Worm (Caenorhabditis elegans) whole organism, young adult: ENCODE measurements around the gene T12B5.14.

ENCODE experiments used
- B0336.3 ChIP-seq: fragments of 200-800 bp; sonication (Bioruptor generic); IDR thresholded peaks from 2 replicates; pipeline ENCODE4 v1.3.6; 2022; ENCODE audit warnings: missing genetic modification characterization, missing compliant biosample characterization
- C17E4.6 ChIP-seq: fragments of 200-800 bp; sonication (Bioruptor generic); IDR thresholded peaks from 2 replicates; pipeline ENCODE4 v1.3.6; 2022; ENCODE audit warnings: missing genetic modification reagents, missing genetic modification characterization, missing compliant biosample characterization
- F10E7.11 ChIP-seq: sonication (generic microtip); optimal IDR thresholded peaks from 2 replicates; lab custom pipeline; 2017; ENCODE audit warnings: mild to moderate bottlenecking, missing genetic modification characterization, moderate library complexity, missing compliant biosample characterization
- F39B2.1 ChIP-seq: fragments of 200-800 bp; sonication (Bioruptor generic); IDR thresholded peaks from 2 replicates; pipeline ENCODE4 v1.3.6; 2022; ENCODE audit warnings: missing genetic modification reagents, missing genetic modification characterization, missing compliant biosample characterization
- F52B5.7 ChIP-seq: sonication (generic microtip); optimal IDR thresholded peaks from 2 replicates; lab custom pipeline; 2016; ENCODE audit warnings: mild to moderate bottlenecking, missing genetic modification characterization, missing compliant biosample characterization
- T07F8.4 ChIP-seq: sonication (generic microtip); optimal IDR thresholded peaks from 2 replicates; lab custom pipeline; 2016; ENCODE audit warnings: mild to moderate bottlenecking, missing genetic modification characterization, moderate library complexity, missing compliant biosample characterization
- ama-1 ChIP-seq, 3 experiments: fragments of 150-350 bp in 1 of 3; sonication (generic microtip) in 2 of 3; optimal IDR thresholded peaks; 2 replicates each; lab custom pipeline; 2014 to 2018; ENCODE audit warnings: missing biosample characterization in 2 of 3, missing genetic modification characterization in 2 of 3, missing genetic modification reagents in 2 of 3
- atf-7 ChIP-seq: sonication (generic microtip); optimal IDR thresholded peaks from 2 replicates; lab custom pipeline; 2017; ENCODE audit warnings: mild to moderate bottlenecking, missing genetic modification characterization, missing compliant biosample characterization
- cebp-2 ChIP-seq: fragments of 200-800 bp; sonication (Bioruptor generic); IDR thresholded peaks from 2 replicates; pipeline ENCODE4 v1.3.6; 2022; ENCODE audit warnings: missing genetic modification characterization, missing compliant biosample characterization
- ceh-40 ChIP-seq: fragments of 200-800 bp; sonication (Bioruptor generic); IDR thresholded peaks from 2 replicates; pipeline ENCODE4 v1.3.6; 2022; ENCODE audit warnings: missing genetic modification characterization, missing compliant biosample characterization
- ceh-58 ChIP-seq: fragments of 200-800 bp; sonication (Bioruptor generic); IDR thresholded peaks from 2 replicates; pipeline ENCODE4 v1.3.6; 2022; ENCODE audit warnings: missing genetic modification characterization, missing compliant biosample characterization
- ceh-91 ChIP-seq: fragments of 200-800 bp; sonication (Bioruptor generic); IDR thresholded peaks from 2 replicates; pipeline ENCODE4 v1.3.6; 2022; ENCODE audit warnings: missing genetic modification reagents, missing genetic modification characterization, missing compliant biosample characterization
- egrh-3 ChIP-seq: fragments of 200-800 bp; sonication (Bioruptor generic); IDR thresholded peaks from 2 replicates; pipeline ENCODE4 v1.3.6; 2022; ENCODE audit warnings: missing genetic modification reagents, missing genetic modification characterization, missing compliant biosample characterization
- hlh-12 ChIP-seq: sonication (generic microtip); optimal IDR thresholded peaks from 2 replicates; lab custom pipeline; 2016; ENCODE audit warnings: missing genetic modification characterization, missing compliant biosample characterization
- hmg-1.2 ChIP-seq: fragments of 200-800 bp; sonication (Bioruptor generic); IDR thresholded peaks from 2 replicates; pipeline ENCODE4 v1.3.6; 2022; ENCODE audit warnings: missing genetic modification reagents, missing genetic modification characterization, missing compliant biosample characterization
- hmg-20 ChIP-seq: fragments of 200-800 bp; sonication (Bioruptor generic); IDR thresholded peaks from 2 replicates; pipeline ENCODE4 v1.3.6; 2022; ENCODE audit warnings: missing genetic modification reagents, missing genetic modification characterization, missing compliant biosample characterization
- let-526 ChIP-seq: fragments of 200-800 bp; sonication (Bioruptor generic); IDR thresholded peaks from 2 replicates; pipeline ENCODE4 v1.3.6; 2022; ENCODE audit warnings: missing genetic modification reagents, missing genetic modification characterization, missing compliant biosample characterization
- lin-26 ChIP-seq: fragments of 200-800 bp; sonication (Bioruptor generic); IDR thresholded peaks from 2 replicates; pipeline ENCODE4 v1.3.6; 2022; ENCODE audit warnings: missing genetic modification reagents, missing genetic modification characterization, missing compliant biosample characterization
- lin-40 ChIP-seq: sonication (generic microtip); optimal IDR thresholded peaks from 2 replicates; lab custom pipeline; 2016; ENCODE audit warnings: missing genetic modification characterization, mild to moderate bottlenecking, missing compliant biosample characterization, missing genotype, missing genetic modification reagents
- lir-1 ChIP-seq: fragments of 200-800 bp; sonication (Bioruptor generic); conservative IDR thresholded peaks from 2 replicates; pipeline ENCODE4 v1.3.6; 2022; ENCODE audit warnings: missing genetic modification reagents, missing genetic modification characterization, missing compliant biosample characterization
- madf-10 ChIP-seq: sonication (generic microtip); optimal IDR thresholded peaks from 2 replicates; lab custom pipeline; 2016; ENCODE audit warnings: mild to moderate bottlenecking, missing genetic modification characterization, missing compliant biosample characterization
- madf-3 ChIP-seq: fragments of 200-800 bp; sonication (Bioruptor generic); IDR thresholded peaks from 2 replicates; pipeline ENCODE4 v1.3.6; 2022; ENCODE audit warnings: missing genetic modification reagents, missing genetic modification characterization, missing compliant biosample characterization
- madf-6 ChIP-seq: fragments of 200-800 bp; sonication (Bioruptor generic); IDR thresholded peaks from 2 replicates; pipeline ENCODE4 v1.3.6; 2022; ENCODE audit warnings: missing genetic modification reagents, missing genetic modification characterization, missing compliant biosample characterization
- madf-8 ChIP-seq: fragments of 200-800 bp; sonication (Bioruptor generic); conservative IDR thresholded peaks from 2 replicates; pipeline ENCODE4 v1.3.6; 2022; ENCODE audit warnings: missing genetic modification reagents, missing genetic modification characterization, missing compliant biosample characterization
- nfya-1 ChIP-seq: sonication (generic microtip); optimal IDR thresholded peaks from 2 replicates; lab custom pipeline; 2017; ENCODE audit warnings: antibody characterized with exemption, missing compliant biosample characterization, missing genetic modification characterization, borderline replicate concordance; ENCODE audit not compliant: insufficient read depth
- nfyb-1 ChIP-seq: fragments of 200-800 bp; sonication (Bioruptor generic); IDR thresholded peaks from 2 replicates; pipeline ENCODE4 v1.3.6; 2022; ENCODE audit warnings: missing genetic modification reagents, missing genetic modification characterization, missing compliant biosample characterization
- nhr-27 ChIP-seq: fragments of 200-800 bp; sonication (Bioruptor generic); optimal IDR thresholded peaks from 2 replicates; lab custom pipeline; 2018; ENCODE audit warnings: mild to moderate bottlenecking, missing genetic modification characterization, moderate library complexity, missing compliant biosample characterization
- nhr-80 ChIP-seq: sonication (generic microtip); optimal IDR thresholded peaks from 2 replicates; lab custom pipeline; 2016; ENCODE audit warnings: missing genetic modification characterization, missing compliant biosample characterization
- pbrm-1 ChIP-seq: fragments of 200-800 bp; sonication (Bioruptor generic); IDR thresholded peaks from 2 replicates; pipeline ENCODE4 v1.3.6; 2022; ENCODE audit warnings: missing genetic modification reagents, missing genetic modification characterization, missing compliant biosample characterization
- rec-8 ChIP-seq, 2 experiments: sonication (generic microtip); optimal IDR thresholded peaks; 2 replicates each; lab custom pipeline; 2016; ENCODE audit warnings: mild to moderate bottlenecking in 2 of 2, missing genetic modification characterization in 2 of 2, missing genetic modification reagents in 2 of 2, missing genotype in 2 of 2, missing biosample characterization in 1 of 2, missing compliant biosample characterization in 1 of 2, moderate library complexity in 1 of 2
- repo-1 ChIP-seq: sonication (generic microtip); optimal IDR thresholded peaks from 2 replicates; lab custom pipeline; 2017; ENCODE audit warnings: mild to moderate bottlenecking, missing genetic modification characterization, missing compliant biosample characterization
- sea-2 ChIP-seq: fragments of 200-800 bp; sonication (Bioruptor generic); IDR thresholded peaks from 2 replicates; pipeline ENCODE4 v1.3.6; 2022; ENCODE audit warnings: missing genetic modification characterization, missing compliant biosample characterization
- snpc-1.1 ChIP-seq: sonication (generic microtip); optimal IDR thresholded peaks from 2 replicates; lab custom pipeline; 2017; ENCODE audit warnings: missing genetic modification characterization, mild to moderate bottlenecking, missing compliant biosample characterization, antibody characterized with exemption, moderate library complexity, missing genotype, missing genetic modification reagents; ENCODE audit not compliant: insufficient read depth
- snpc-3.4 ChIP-seq: sonication (generic microtip); optimal IDR thresholded peaks from 2 replicates; lab custom pipeline; 2017; ENCODE audit warnings: missing genetic modification characterization, mild to moderate bottlenecking, missing compliant biosample characterization, antibody characterized with exemption, moderate library complexity, missing genotype, missing genetic modification reagents
- snpc-4 ChIP-seq, 5 experiments: fragments of 150-350 bp in 1 of 5; sonication (generic microtip) in 4 of 5; optimal IDR thresholded peaks; 2 replicates each; lab custom pipeline; 2014 to 2018; ENCODE audit warnings: missing genetic modification characterization in 5 of 5, missing biosample characterization in 3 of 5, antibody characterized with exemption in 2 of 5, mild to moderate bottlenecking in 2 of 5, missing compliant biosample characterization in 2 of 5, missing genotype in 2 of 5, moderate library complexity in 2 of 5, missing genetic modification reagents in 1 of 5
- tlf-1 ChIP-seq: fragments of 200-800 bp; sonication (Bioruptor generic); optimal IDR thresholded peaks from 2 replicates; lab custom pipeline; 2018; ENCODE audit warnings: mild to moderate bottlenecking, missing genetic modification characterization, missing compliant biosample characterization
- xnd-1 ChIP-seq: sonication (generic microtip); optimal IDR thresholded peaks from 2 replicates; lab custom pipeline; 2016; ENCODE audit warnings: missing genotype, missing genetic modification reagents, missing genetic modification characterization, missing compliant biosample characterization
- zfh-2 ChIP-seq: fragments of 200-800 bp; sonication (Bioruptor generic); conservative IDR thresholded peaks from 2 replicates; pipeline ENCODE4 v1.3.6; 2022; ENCODE audit warnings: missing genetic modification reagents, missing genetic modification characterization, missing compliant biosample characterization
- zim-3 ChIP-seq: sonication (generic microtip); optimal IDR thresholded peaks from 2 replicates; lab custom pipeline; 2017; ENCODE audit warnings: mild to moderate bottlenecking, missing genetic modification characterization, moderate library complexity, missing compliant biosample characterization
- ztf-28 ChIP-seq: fragments of 200-800 bp; sonication (Bioruptor generic); IDR thresholded peaks from 2 replicates; pipeline ENCODE4 v1.3.6; 2022; ENCODE audit warnings: missing genetic modification reagents, missing genetic modification characterization, missing compliant biosample characterization

Gene T12B5.14

DNA sequence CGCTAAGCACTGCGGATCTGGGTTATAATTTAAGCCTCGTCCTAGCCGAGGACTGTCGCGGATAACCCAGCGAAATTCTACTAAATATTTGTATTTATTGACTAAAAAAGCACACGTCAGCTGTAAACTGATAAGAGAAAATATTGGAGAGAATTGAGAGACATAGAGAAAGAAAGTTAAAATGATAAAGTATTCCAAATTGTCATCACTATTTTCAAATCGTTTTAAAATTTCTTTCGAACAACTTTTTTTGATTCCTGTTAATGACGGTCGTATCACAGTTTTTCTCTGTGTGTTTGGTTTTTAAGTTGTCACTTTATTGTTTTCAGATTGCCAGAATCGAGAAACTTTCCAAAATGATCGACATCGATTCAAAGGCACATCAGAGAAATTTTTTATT is 7.3 kb downstream of the T12B5.14 start, which contains the start of gene fbxa-51:
fbxa-51 (plus strand) TSS at position 322 of the 400 bp plus-strand sequence.
- TF ChIP-seq sea-2 (GFP tag; lab: Robert Waterston, UW) (no peak), nhr-80 (tag; lab: Kevin White, UChicago) (peak; percentile 66), hmg-1.2 (peak; percentile 40; the same call in 1 of the 2 replicates)

DNA sequence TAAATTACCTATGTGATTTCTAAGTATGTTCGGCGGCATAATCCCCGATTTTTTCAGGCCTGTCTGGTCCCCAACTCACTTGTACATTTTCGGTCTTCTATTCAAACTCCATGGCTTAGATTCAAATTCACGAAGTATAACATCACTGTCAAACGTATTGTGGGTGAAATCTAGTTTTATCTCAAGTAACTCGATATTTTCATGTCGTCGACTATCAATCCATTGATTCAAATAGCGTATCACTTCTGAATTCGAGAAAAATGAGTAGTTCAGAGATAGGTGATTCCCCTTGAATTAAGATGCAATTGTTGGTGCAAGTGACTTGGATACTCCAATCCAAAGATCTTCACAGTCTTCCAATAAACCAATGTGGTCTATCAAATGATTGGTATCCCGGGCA is 10.0 kb downstream of the T12B5.14 start:
- TF ChIP-seq C17E4.6 = no peak
- no peak for TF ChIP-seq zim-3 (tag; lab: Kevin White, UChicago)
- no peak for TF ChIP-seq F10E7.11 (tag; lab: Kevin White, UChicago)
- no peak for TF ChIP-seq lin-26
- no peak for TF ChIP-seq lin-40 (tag; lab: Kevin White, UChicago)
- TF ChIP-seq nhr-27 (tag; lab: Kevin White, UChicago) = no peak
- no peak for TF ChIP-seq F39B2.1 (GFP tag; lab: Robert Waterston, UW)
- no peak for TF ChIP-seq F52B5.7
- TF ChIP-seq madf-8 (GFP tag; lab: Robert Waterston, UW) = no peak
- TF ChIP-seq nfya-1 = no peak
- TF ChIP-seq tlf-1 (GFP tag; lab: Kevin White, UChicago) = no peak
- no peak for TF ChIP-seq egrh-3 (GFP tag; lab: Robert Waterston, UW)
- no peak for TF ChIP-seq repo-1 (tag; lab: Kevin White, UChicago)
- no peak for TF ChIP-seq snpc-3.4
- TF ChIP-seq ceh-91 = no peak

DNA sequence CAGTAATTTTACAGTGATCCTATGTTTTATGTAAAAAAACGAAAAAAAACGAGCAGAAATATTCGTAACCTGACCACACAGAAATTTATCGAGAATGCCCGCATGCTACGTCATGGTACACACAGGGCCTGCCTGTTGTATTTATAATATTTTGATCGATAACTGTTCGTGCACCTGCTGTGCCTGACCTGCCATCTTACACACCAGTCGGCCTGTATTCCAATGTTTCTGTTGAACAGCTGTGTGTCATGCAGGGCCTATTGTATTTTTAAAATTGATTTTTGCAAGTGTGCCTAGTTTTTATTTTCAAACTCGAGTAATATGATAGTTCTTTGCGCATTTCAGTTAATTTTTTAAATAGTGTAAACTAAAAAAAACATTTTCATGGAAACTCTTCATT is 11.6 kb downstream of the T12B5.14 start:
- TF ChIP-seq snpc-3.4 (no peak), hlh-12 (tag; lab: Kevin White, UChicago) (no peak), F52B5.7 (no peak), pbrm-1 (no peak), xnd-1 (tag; lab: Kevin White, UChicago) (no peak), ama-1 (optimal IDR thresholded peaks at IDR 0.05; lab: Kevin White, UChicago) (no peak), ama-1 (GFP tag; optimal IDR thresholded peaks at IDR 0.05; lab: Kevin White, UChicago) (no peak), T07F8.4 (tag; lab: Kevin White, UChicago) (no peak), ceh-40 (GFP tag; lab: Robert Waterston, UW) (no peak)

DNA sequence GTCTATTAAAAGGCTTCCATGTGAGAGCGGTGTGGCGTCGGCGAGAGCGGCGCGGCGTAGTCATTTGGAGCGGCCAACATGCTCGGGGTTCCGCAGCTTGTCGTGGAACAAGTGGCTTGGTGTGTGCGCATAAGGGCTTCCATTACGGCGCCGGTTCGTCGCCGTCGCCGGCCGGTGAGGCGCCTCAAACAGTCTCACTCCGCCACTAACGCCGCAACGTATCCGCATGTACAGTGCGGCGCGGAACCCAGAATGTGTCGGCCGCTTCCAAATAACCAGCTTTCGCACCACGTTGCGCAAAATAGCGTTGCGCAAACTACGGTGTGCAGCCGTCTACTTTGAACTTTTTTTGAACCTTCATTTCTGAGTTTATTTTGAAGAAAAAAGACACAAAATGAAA is 16.3 kb downstream of the T12B5.14 start:
- TF ChIP-seq madf-3 (0 out of 2 replicates have a peak, but pooled peaks have one; percentile 13), snpc-4 (GFP tag; optimal IDR thresholded peaks at IDR 0.05; lab: Kevin White, UChicago) (no peak), snpc-4 (tag; optimal IDR thresholded peaks at IDR 0.05; lab: Kevin White, UChicago) (peak in 1 of 4 experiments; percentile 86), B0336.3 (GFP tag; lab: Robert Waterston, UW) (no peak), zfh-2 (GFP tag; lab: Robert Waterston, UW) (peak; percentile 84), madf-6 (GFP tag; lab: Robert Waterston, UW) (no peak), ztf-28 (GFP tag; lab: Robert Waterston, UW) (no peak), snpc-1.1 (peak; percentile 43), cebp-2 (GFP tag; lab: Robert Waterston, UW) (no peak), nfyb-1 (GFP tag; lab: Robert Waterston, UW) (no peak), egrh-3 (GFP tag; lab: Robert Waterston, UW) (peak; percentile 56; the same call in 1 of the 2 replicates), lir-1 (GFP tag; lab: Robert Waterston, UW) (no peak), ceh-58 (no peak), atf-7 (tag; lab: Kevin White, UChicago) (no peak), pbrm-1 (0 out of 2 replicates have a peak, but pooled peaks have one; percentile 18), snpc-3.4 (no peak), hmg-1.2 (0 out of 2 replicates have a peak, but pooled peaks have one; percentile 24), hmg-20 (GFP tag; lab: Robert Waterston, UW) (no peak), let-526 (GFP tag; lab: Robert Waterston, UW) (no peak), madf-10 (tag; lab: Kevin White, UChicago) (no peak), rec-8 (tag; optimal IDR thresholded peaks at IDR 0.05; lab: Kevin White, UChicago) (no peak)
- TF ChIP-seq, all 124 proteins: peak for 7
